Fruit fly (Drosophila melanogaster): ENCODE results near the gene hydra.

DNA sequence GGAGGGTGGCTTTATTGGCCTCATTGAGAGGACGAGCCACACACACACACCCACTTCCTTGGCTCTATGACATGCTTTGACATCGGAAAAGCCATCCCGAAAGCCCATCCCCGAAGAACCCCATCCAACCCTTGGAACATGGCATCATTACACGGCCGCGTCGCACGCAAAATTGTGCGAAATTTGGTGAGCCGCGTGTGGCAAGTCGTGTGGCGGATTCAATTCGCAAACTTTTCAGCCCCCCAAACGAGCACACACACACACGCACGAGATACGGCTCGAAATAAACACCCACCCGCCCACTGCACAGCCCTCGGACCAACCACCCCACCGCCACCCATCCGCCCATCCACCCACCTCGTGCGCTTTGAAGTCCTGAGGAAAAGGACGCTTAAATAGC lies 30.6 kb downstream of the hydra start:
- TF ChIP-seq ttk (optimal IDR thresholded peaks at IDR 0.05) (no peak), psq (optimal IDR thresholded peaks at IDR 0.05) (no peak)

All from Kc167 (cell line).